Worm (Caenorhabditis elegans): Measurements from ENCODE around the gene M03B6.4.

M03B6.4 gene

DNA sequence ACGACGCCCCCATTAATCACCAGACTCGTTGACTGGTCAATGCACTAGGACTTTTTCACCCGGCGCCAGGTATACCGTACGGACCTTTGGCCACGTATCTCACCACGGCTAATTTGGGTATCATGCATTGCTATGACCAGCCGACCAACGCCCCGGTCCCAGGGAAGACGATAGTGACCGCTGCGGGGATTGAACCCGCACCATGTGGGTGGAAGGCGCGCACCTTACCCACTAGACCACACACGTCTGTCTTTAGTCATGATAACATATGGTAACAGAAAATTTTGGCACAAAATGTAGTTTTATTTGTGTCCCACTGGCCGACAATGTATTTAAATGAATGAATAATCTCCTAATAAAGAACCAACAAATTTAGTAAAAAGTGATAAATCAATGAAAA lies 27.6 kb downstream of the M03B6.4 start:
- TF ChIP-seq nhr-77 (tag; optimal IDR thresholded peaks at IDR 0.05) (no peak), alr-1 (tag; optimal IDR thresholded peaks at IDR 0.05) (no peak), dmd-4 (tag; optimal IDR thresholded peaks at IDR 0.05) (no peak)

- no peak for TF ChIP-seq lin-39 (tag; optimal IDR thresholded peaks at IDR 0.05)
- no peak for TF ChIP-seq mbf-1 (tag; optimal IDR thresholded peaks at IDR 0.05)
- no peak for TF ChIP-seq nhr-23 (tag; optimal IDR thresholded peaks at IDR 0.05)
- TF ChIP-seq mab-5 (tag; optimal IDR thresholded peaks at IDR 0.05) = no peak
- TF ChIP-seq blmp-1 (tag; optimal IDR thresholded peaks at IDR 0.05; ENCODE audit: insufficient read depth) = no peak
- no peak for TF ChIP-seq nhr-6 (tag; optimal IDR thresholded peaks at IDR 0.05)
- TF ChIP-seq elt-3 (tag; optimal IDR thresholded peaks at IDR 0.05) = no peak
- TF ChIP-seq alr-1 (tag; optimal IDR thresholded peaks at IDR 0.05) = no peak
- no peak for TF ChIP-seq unc-55 (GFP tag; optimal IDR thresholded peaks at IDR 0.05)
- no peak for TF ChIP-seq lsy-2 (tag; optimal IDR thresholded peaks at IDR 0.05)
- TF ChIP-seq gmeb-1 (tag; optimal IDR thresholded peaks at IDR 0.05) = no peak
- no peak for TF ChIP-seq sma-9 (GFP tag; optimal IDR thresholded peaks at IDR 0.05)
- TF ChIP-seq sma-9 (tag; optimal IDR thresholded peaks at IDR 0.05) = no peak
- TF ChIP-seq unc-39 (tag; optimal IDR thresholded peaks at IDR 0.05) = no peak
- no peak for TF ChIP-seq ztf-11 (tag; optimal IDR thresholded peaks at IDR 0.05)
- TF ChIP-seq skn-1 (tag; optimal IDR thresholded peaks at IDR 0.05) = no peak
- TF ChIP-seq peb-1 (tag; optimal IDR thresholded peaks at IDR 0.05) = no peak
- no peak for TF ChIP-seq mdl-1 (tag; optimal IDR thresholded peaks at IDR 0.05)
- TF ChIP-seq nhr-11 (tag; optimal IDR thresholded peaks at IDR 0.05) = no peak
Measured at ce11 chrX:13893256-13893655, 34.6 kb downstream of the M03B6.4 start, which contains the start of gene sra-37. sra-37 (minus strand) TSS chrX:13893356.

- TF ChIP-seq alr-1 (tag; optimal IDR thresholded peaks at IDR 0.05) (no peak), nhr-21 (tag; optimal IDR thresholded peaks at IDR 0.05) (no peak), ztf-11 (tag; optimal IDR thresholded peaks at IDR 0.05) (no peak)
Measured at ce11 chrX:13900047-13900446, 41.4 kb downstream of the M03B6.4 start, which contains the start of gene sra-38. sra-38 (minus strand) TSS chrX:13900147.

DNA sequence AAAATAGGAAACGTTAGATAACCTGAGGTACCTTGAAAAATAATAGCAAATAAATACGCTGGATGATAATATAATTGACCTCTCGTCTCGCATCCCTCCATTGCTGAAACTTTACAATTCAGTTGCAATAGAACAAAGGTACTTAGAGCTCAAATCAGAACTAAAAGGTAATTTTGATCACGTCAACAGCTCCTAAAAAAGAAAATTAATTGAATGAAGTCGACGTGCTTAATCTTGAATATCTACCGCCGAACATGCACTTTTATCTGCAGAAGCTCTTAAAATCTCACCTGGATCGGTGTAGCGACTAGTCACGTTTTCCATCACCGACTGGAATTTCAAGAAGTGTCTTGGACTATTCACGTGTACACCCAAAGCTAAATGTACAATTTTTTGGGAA lies 44.7 kb downstream of the M03B6.4 start, which contains the start of gene sra-39:
Gene sra-39, minus strand, starts transcription at position 101 of the 400 bp plus-strand sequence.
- no peak for TF ChIP-seq ZK546.5 (tag; optimal IDR thresholded peaks at IDR 0.05)
- TF ChIP-seq egl-27 (tag; optimal IDR thresholded peaks at IDR 0.05) = no peak
- no peak for TF ChIP-seq nhr-10 (tag; optimal IDR thresholded peaks at IDR 0.05)
- TF ChIP-seq nhr-6 (tag; optimal IDR thresholded peaks at IDR 0.05) = no peak
- no peak for TF ChIP-seq sem-4 (tag; optimal IDR thresholded peaks at IDR 0.05)
- TF ChIP-seq nhr-12 (tag; optimal IDR thresholded peaks at IDR 0.05) = no peak
- no peak for TF ChIP-seq mab-5 (tag; optimal IDR thresholded peaks at IDR 0.05)
- TF ChIP-seq lin-11 (tag; optimal IDR thresholded peaks at IDR 0.05) = no peak
- TF ChIP-seq ceh-82 (tag; optimal IDR thresholded peaks at IDR 0.05) = no peak
- no peak for TF ChIP-seq unc-55 (GFP tag; optimal IDR thresholded peaks at IDR 0.05)
- TF ChIP-seq sma-9 (GFP tag; optimal IDR thresholded peaks at IDR 0.05) = no peak
- TF ChIP-seq sma-9 (tag; optimal IDR thresholded peaks at IDR 0.05) = no peak
- no peak for TF ChIP-seq skn-1 (tag; optimal IDR thresholded peaks at IDR 0.05)
- TF ChIP-seq blmp-1 (tag; optimal IDR thresholded peaks at IDR 0.05; ENCODE audit: insufficient read depth) = no peak
- TF ChIP-seq ztf-11 (tag; optimal IDR thresholded peaks at IDR 0.05) = no peak
- TF ChIP-seq ama-1 (optimal IDR thresholded peaks at IDR 0.05) = no peak
- TF ChIP-seq crh-2 (tag; optimal IDR thresholded peaks at IDR 0.05) = no peak
- TF ChIP-seq R02D3.7 (tag; optimal IDR thresholded peaks at IDR 0.05) = no peak

DNA sequence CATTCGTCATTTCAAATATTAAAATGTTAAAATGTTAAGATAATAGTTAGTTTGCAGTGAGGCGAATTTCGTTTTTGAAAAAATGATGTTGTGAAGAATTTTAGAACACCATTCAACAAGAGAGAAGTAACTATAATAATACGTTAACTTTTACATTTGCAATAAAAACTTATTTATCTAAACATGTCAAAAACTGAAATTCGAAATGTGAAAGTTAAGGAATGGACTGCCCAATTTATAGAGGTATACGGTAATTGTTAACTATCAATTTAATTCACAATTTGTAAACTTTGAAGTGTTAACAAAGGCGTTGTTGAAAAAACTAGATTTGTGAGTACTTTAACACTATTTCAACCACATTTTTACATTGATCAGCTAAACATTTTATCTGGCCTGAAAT lies 45.1 kb downstream of the M03B6.4 start:
- no peak for TF ChIP-seq C34F6.9 (tag; optimal IDR thresholded peaks at IDR 0.05)
- no peak for TF ChIP-seq nhr-25 (tag; optimal IDR thresholded peaks at IDR 0.05)
- TF ChIP-seq aly-2 (tag; optimal IDR thresholded peaks at IDR 0.05) = no peak
- no peak for TF ChIP-seq nhr-23 (tag; optimal IDR thresholded peaks at IDR 0.05)
- TF ChIP-seq lsy-2 (tag; optimal IDR thresholded peaks at IDR 0.05) = no peak
- no peak for TF ChIP-seq nhr-237 (tag; optimal IDR thresholded peaks at IDR 0.05)
- TF ChIP-seq nhr-21 (tag; optimal IDR thresholded peaks at IDR 0.05) = no peak
- no peak for TF ChIP-seq alr-1 (tag; optimal IDR thresholded peaks at IDR 0.05)
- TF ChIP-seq F13H6.1 (tag; optimal IDR thresholded peaks at IDR 0.05) = no peak
- no peak for TF ChIP-seq nhr-77 (tag; optimal IDR thresholded peaks at IDR 0.05)
- no peak for TF ChIP-seq R02D3.7 (tag; optimal IDR thresholded peaks at IDR 0.05)
- TF ChIP-seq egl-27 (tag; optimal IDR thresholded peaks at IDR 0.05) = no peak

All from whole organism, L2 larva.